Fruit fly (Drosophila melanogaster) whole organism, embryonic: ENCODE measurements around the gene Lon.

ENCODE experiments used
- B-H1 ChIP-seq: fragments of 200-800 bp; sonication (Bioruptor generic); IDR thresholded peaks from 3 replicates; pipeline ENCODE4 v1.3.6; 2022; ENCODE audit warnings: missing biosample characterization, missing genetic modification characterization
- B-H2 ChIP-seq: fragments of 200-800 bp; sonication (Bioruptor generic); optimal IDR thresholded peaks from 2 replicates; lab custom pipeline; 2018; ENCODE audit warnings: missing biosample characterization, mild to moderate bottlenecking, missing genetic modification characterization
- CG12659 ChIP-seq: fragments of 200-800 bp; sonication (Bioruptor generic); optimal IDR thresholded peaks from 3 replicates; lab custom pipeline; 2017; ENCODE audit warnings: mild to moderate bottlenecking, missing biosample characterization, missing genetic modification reagents, missing genetic modification characterization
- CG12744 ChIP-seq: fragments of 200-800 bp; sonication (Bioruptor generic); optimal IDR thresholded peaks from 2 replicates; lab custom pipeline; 2016; ENCODE audit warnings: missing biosample characterization, missing genetic modification characterization
- CG14965 ChIP-seq: fragments of 200-800 bp; sonication (Bioruptor generic); optimal IDR thresholded peaks from 2 replicates; lab custom pipeline; 2016; ENCODE audit warnings: missing biosample characterization, missing genetic modification characterization, borderline replicate concordance
- CG15601 ChIP-seq: fragments of 200-800 bp; sonication (Bioruptor generic); optimal IDR thresholded peaks from 3 replicates; lab custom pipeline; 2019; ENCODE audit warnings: missing biosample characterization, mild to moderate bottlenecking, missing genetic modification characterization, moderate library complexity
- CG15696 ChIP-seq: fragments of 200-800 bp; sonication (Bioruptor generic); optimal IDR thresholded peaks from 2 replicates; lab custom pipeline; 2019; ENCODE audit warnings: missing biosample characterization, mild to moderate bottlenecking, missing genetic modification characterization, moderate library complexity
- CG17328 ChIP-seq: fragments of 200-800 bp; sonication (Bioruptor generic); IDR thresholded peaks from 2 replicates; pipeline ENCODE4 v1.3.6; 2022; ENCODE audit warnings: missing biosample characterization, missing genetic modification characterization
- CG17361 ChIP-seq: fragments of 200-800 bp; sonication (Bioruptor generic); IDR thresholded peaks from 3 replicates; pipeline ENCODE4 v1.3.6; 2022; ENCODE audit warnings: missing biosample characterization, missing genetic modification characterization
- CG17802 ChIP-seq: fragments of 200-800 bp; sonication (Bioruptor generic); optimal IDR thresholded peaks from 2 replicates; lab custom pipeline; 2018; ENCODE audit warnings: missing biosample characterization, mild to moderate bottlenecking, missing genetic modification characterization, moderate library complexity
- CG17829 ChIP-seq: fragments of 200-800 bp; optimal IDR thresholded peaks from 2 replicates; lab custom pipeline; 2019; ENCODE audit warnings: missing biosample characterization, mild to moderate bottlenecking, missing genetic modification characterization, moderate library complexity
- CG18764 ChIP-seq: fragments of 200-800 bp; sonication (Bioruptor generic); optimal IDR thresholded peaks from 3 replicates; lab custom pipeline; 2016; ENCODE audit warnings: missing biosample characterization, missing genetic modification characterization
- CG2120 ChIP-seq: fragments of 200-800 bp; sonication (Bioruptor generic); optimal IDR thresholded peaks from 3 replicates; lab custom pipeline; 2016; ENCODE audit warnings: missing biosample characterization, missing genetic modification characterization
- CG30431 ChIP-seq: fragments of 200-800 bp; sonication (Bioruptor generic); optimal IDR thresholded peaks from 2 replicates; lab custom pipeline; 2017; ENCODE audit warnings: missing biosample characterization, missing genetic modification characterization
- CG4282 ChIP-seq: fragments of 200-800 bp; sonication (Bioruptor generic); optimal IDR thresholded peaks from 2 replicates; lab custom pipeline; 2016; ENCODE audit warnings: missing biosample characterization, missing genetic modification characterization
- CG4707 ChIP-seq: fragments of 200-800 bp; sonication (Bioruptor generic); optimal IDR thresholded peaks from 2 replicates; lab custom pipeline; 2018; ENCODE audit warnings: missing biosample characterization, mild to moderate bottlenecking, missing genetic modification characterization, moderate library complexity
- CG4820 ChIP-seq: fragments of 200-800 bp; sonication (Bioruptor generic); optimal IDR thresholded peaks from 3 replicates; lab custom pipeline; 2016; ENCODE audit warnings: missing biosample characterization, missing genetic modification characterization
- CG6683 ChIP-seq: fragments of 200-800 bp; sonication (Bioruptor generic); optimal IDR thresholded peaks from 2 replicates; lab custom pipeline; 2017; ENCODE audit warnings: missing biosample characterization, mild to moderate bottlenecking, missing genetic modification characterization, missing genetic modification reagents
- CG6765 ChIP-seq: fragments of 200-800 bp; sonication (Bioruptor generic); optimal IDR thresholded peaks from 3 replicates; lab custom pipeline; 2017; ENCODE audit warnings: missing biosample characterization, mild to moderate bottlenecking, missing genetic modification characterization
- CG7839 ChIP-seq: fragments of 200-800 bp; sonication (Bioruptor generic); optimal IDR thresholded peaks from 3 replicates; lab custom pipeline; 2018; ENCODE audit warnings: missing biosample characterization, mild to moderate bottlenecking, missing genetic modification characterization, moderate library complexity
- CG8290 ChIP-seq, 3 experiments: fragments of 200-800 bp; sonication (Bioruptor generic); optimal IDR thresholded peaks; 2 replicates each; lab custom pipeline; 2016 to 2019; ENCODE audit warnings: missing biosample characterization in 3 of 3, missing genetic modification characterization in 3 of 3, mild to moderate bottlenecking in 2 of 3, moderate library complexity in 1 of 3
- CG8388 ChIP-seq: fragments of 200-800 bp; sonication (Bioruptor generic); optimal IDR thresholded peaks from 2 replicates; lab custom pipeline; 2019; ENCODE audit warnings: missing biosample characterization, mild to moderate bottlenecking, missing genetic modification characterization, moderate library complexity
- CG8924 ChIP-seq: fragments of 200-800 bp; optimal IDR thresholded peaks from 3 replicates; lab custom pipeline; 2019; ENCODE audit warnings: missing biosample characterization, mild to moderate bottlenecking, missing genetic modification characterization, moderate library complexity
- CG9437 ChIP-seq: fragments of 200-800 bp; sonication (Bioruptor generic); optimal IDR thresholded peaks from 2 replicates; lab custom pipeline; 2018; ENCODE audit warnings: missing biosample characterization, mild to moderate bottlenecking, missing genetic modification characterization
- CG9932 ChIP-seq: fragments of 200-800 bp; sonication (Bioruptor generic); IDR thresholded peaks from 2 replicates; pipeline ENCODE4 v1.3.6; 2022; ENCODE audit warnings: missing biosample characterization, missing genetic modification characterization
- Camta ChIP-seq: fragments of 200-800 bp; sonication (Bioruptor generic); optimal IDR thresholded peaks from 2 replicates; lab custom pipeline; 2016; ENCODE audit warnings: missing biosample characterization, missing genetic modification characterization
- Dll ChIP-seq: fragments of 200-800 bp; sonication (Bioruptor generic); IDR thresholded peaks from 4 replicates; pipeline ENCODE4 v1.3.6; 2022; ENCODE audit warnings: missing biosample characterization, missing genetic modification characterization; ENCODE audit not compliant: partially characterized antibody
- Hmx ChIP-seq: fragments of 200-800 bp; sonication (Bioruptor generic); optimal IDR thresholded peaks from 2 replicates; lab custom pipeline; 2016; ENCODE audit warnings: missing biosample characterization, missing genetic modification characterization
- Med ChIP-seq: fragments of 200-800 bp; sonication (Bioruptor generic); peaks from one replicate; lab custom pipeline; 2016; ENCODE audit warnings: missing biosample characterization, missing genetic modification characterization, mild to moderate bottlenecking, inconsistent platforms, moderate library complexity
- Mrtf ChIP-seq: fragments of 200-800 bp; sonication (Bioruptor generic); IDR thresholded peaks from 3 replicates; pipeline ENCODE4 v1.3.6; 2022; ENCODE audit warnings: missing biosample characterization, missing genetic modification characterization
- Neu2 ChIP-seq: fragments of 200-800 bp; sonication (Bioruptor generic); optimal IDR thresholded peaks from 3 replicates; lab custom pipeline; 2016; ENCODE audit warnings: missing biosample characterization, missing genetic modification characterization, borderline replicate concordance
- Nf-YB ChIP-seq: fragments of 200-800 bp; sonication (Bioruptor generic); optimal IDR thresholded peaks from 3 replicates; lab custom pipeline; 2019; ENCODE audit warnings: missing biosample characterization, mild to moderate bottlenecking, missing genetic modification characterization, moderate library complexity
- NfI ChIP-seq: fragments of 200-800 bp; sonication (Bioruptor generic); optimal IDR thresholded peaks from 3 replicates; lab custom pipeline; 2018; ENCODE audit warnings: missing biosample characterization, mild to moderate bottlenecking, missing genetic modification characterization, moderate library complexity
- Sin3A ChIP-seq: fragments of >200 bp; optimal IDR thresholded peaks from 2 replicates; lab custom pipeline; 2018
- Ssrp ChIP-seq: fragments of 200-800 bp; sonication (Bioruptor generic); optimal IDR thresholded peaks from 2 replicates; lab custom pipeline; 2018; ENCODE audit warnings: missing biosample characterization, mild to moderate bottlenecking, missing genetic modification characterization, moderate library complexity
- ash1 ChIP-seq: fragments of 200-800 bp; sonication (Bioruptor generic); optimal IDR thresholded peaks from 2 replicates; lab custom pipeline; 2018; ENCODE audit warnings: missing biosample characterization, mild to moderate bottlenecking, missing genetic modification characterization
- ato ChIP-seq: fragments of 200-800 bp; sonication (Bioruptor generic); IDR thresholded peaks from 2 replicates; pipeline ENCODE4 v1.3.6; 2022; ENCODE audit warnings: missing biosample characterization, missing genetic modification characterization; ENCODE audit not compliant: partially characterized antibody
- chif ChIP-seq, 2 experiments: fragments of 200-800 bp; sonication (Bioruptor generic); optimal IDR thresholded peaks; 3 replicates each; lab custom pipeline; 2016; ENCODE audit warnings: missing biosample characterization in 2 of 2, missing genetic modification characterization in 2 of 2
- dysf ChIP-seq: fragments of 200-800 bp; sonication (Bioruptor generic); IDR thresholded peaks from 3 replicates; pipeline ENCODE4 v1.3.6; 2022; ENCODE audit warnings: missing biosample characterization, missing genetic modification characterization
- gsb ChIP-seq: fragments of 200-800 bp; sonication (Bioruptor generic); IDR thresholded peaks from 2 replicates; pipeline ENCODE4 v1.3.6; 2022; ENCODE audit warnings: missing biosample characterization, missing genetic modification characterization
- ham ChIP-seq: fragments of 200-800 bp; sonication (Bioruptor generic); IDR thresholded peaks from 2 replicates; pipeline ENCODE4 v1.3.6; 2022; ENCODE audit warnings: missing biosample characterization, missing genetic modification characterization
- lola ChIP-seq, 3 experiments: fragments of >200 bp in 2 of 3; fragments of 200-800 bp in 1 of 3; sonication (Bioruptor generic) in 1 of 3; optimal IDR thresholded peaks; 2 replicates each; lab custom pipeline; 2017 to 2019; ENCODE audit warnings: missing biosample characterization in 3 of 3, missing genetic modification characterization in 3 of 3, mild to moderate bottlenecking in 1 of 3, moderate library complexity in 1 of 3
- maf-S ChIP-seq: fragments of 200-800 bp; sonication (Bioruptor generic); optimal IDR thresholded peaks from 2 replicates; lab custom pipeline; 2016; ENCODE audit warnings: missing biosample characterization, missing genetic modification characterization
- nau ChIP-seq: fragments of 200-800 bp; sonication (Bioruptor generic); optimal IDR thresholded peaks from 3 replicates; lab custom pipeline; 2017; ENCODE audit warnings: missing biosample characterization, mild to moderate bottlenecking, missing genetic modification characterization, missing genetic modification reagents
- peb ChIP-seq: fragments of 200-800 bp; sonication (Bioruptor generic); IDR thresholded peaks from 2 replicates; pipeline ENCODE4 v1.3.6; 2022; ENCODE audit warnings: missing biosample characterization, missing genetic modification characterization
- pita ChIP-seq: fragments of 200-800 bp; sonication (Bioruptor generic); optimal IDR thresholded peaks from 2 replicates; lab custom pipeline; 2017; ENCODE audit warnings: missing biosample characterization, mild to moderate bottlenecking, missing genetic modification characterization
- seq ChIP-seq: fragments of 200-800 bp; sonication (Bioruptor generic); IDR thresholded peaks from 2 replicates; pipeline ENCODE4 v1.3.6; 2022; ENCODE audit warnings: missing biosample characterization, missing genetic modification characterization
- toy ChIP-seq: fragments of 200-800 bp; sonication (Bioruptor generic); IDR thresholded peaks from 2 replicates; pipeline ENCODE4 v1.3.6; 2022; ENCODE audit warnings: missing biosample characterization, missing genetic modification characterization
- zfh1 ChIP-seq: fragments of 200-800 bp; sonication (Bioruptor generic); IDR thresholded peaks from 3 replicates; pipeline ENCODE4 v1.3.6; 2022; ENCODE audit warnings: missing biosample characterization, missing genetic modification characterization

Lon gene

DNA sequence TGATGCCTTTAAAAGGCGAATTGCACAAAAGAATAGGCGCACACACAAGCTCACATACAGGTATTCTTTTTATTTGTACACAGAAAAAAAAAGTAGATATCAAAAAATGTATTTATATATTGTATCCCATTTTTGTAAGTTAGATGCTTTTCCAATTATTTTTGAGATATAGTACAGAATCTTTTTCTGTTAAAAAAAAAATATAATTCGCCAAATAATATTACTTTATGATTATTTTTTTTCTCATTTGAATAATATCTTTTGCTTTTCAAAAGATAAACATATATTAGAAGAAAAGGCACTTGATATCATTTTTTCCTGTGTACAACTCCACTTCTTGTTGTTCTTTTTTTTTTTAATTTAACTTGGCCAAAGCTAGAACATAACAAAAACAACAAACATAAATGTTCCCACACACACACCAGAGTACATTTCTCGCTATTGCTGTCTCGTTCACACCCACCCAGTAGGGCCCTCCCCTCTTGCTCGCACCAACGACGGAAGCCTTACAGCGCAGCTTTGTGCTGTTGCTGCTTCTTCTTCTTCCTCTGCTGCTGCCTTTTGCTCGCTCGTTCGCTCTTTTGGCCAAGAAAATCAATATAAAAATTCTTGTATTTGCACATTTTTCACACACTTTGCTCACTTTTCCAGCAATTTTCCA, 22.9 kb upstream of the Lon start (continued):
- peak; percentile 96 for TF ChIP-seq CG17361
- TF ChIP-seq CG12744 (GFP tag; lab: Kevin White, UChicago) = no peak
- no peak for TF ChIP-seq NfI (GFP tag; lab: Kevin White, UChicago)
- TF ChIP-seq CG9932 (GFP tag; lab: Robert Waterston, UW) = peak; percentile 79
- TF ChIP-seq CG4820 (GFP tag; lab: Kevin White, UChicago) = peak; percentile 56
- TF ChIP-seq peb = peak; percentile 35; the same call in 1 of the 2 replicates
- no peak for TF ChIP-seq ham (GFP tag; lab: Robert Waterston, UW)
- peak; percentile 66 for TF ChIP-seq B-H1 (GFP tag; lab: Robert Waterston, UW)
- TF ChIP-seq Nf-YB (GFP tag; lab: Kevin White, UChicago) = peak; percentile 43
- peak; percentile 87; the same call in 2 of the 3 replicates for TF ChIP-seq dysf
- TF ChIP-seq toy (GFP tag; lab: Robert Waterston, UW) = peak; percentile 47; the same call in 1 of the 2 replicates
- peak; percentile 57 for TF ChIP-seq CG6765 (GFP tag; lab: Kevin White, UChicago)
- no peak for TF ChIP-seq maf-S (GFP tag; lab: Kevin White, UChicago)
- TF ChIP-seq zfh1 (GFP tag; lab: Robert Waterston, UW) = no peak
- TF ChIP-seq CG6683 = peak; percentile 66
- TF ChIP-seq pita (GFP tag; lab: Kevin White, UChicago) = no peak
- TF ChIP-seq Hmx (GFP tag; lab: Kevin White, UChicago) = no peak
- TF ChIP-seq CG14965 (GFP tag; lab: Kevin White, UChicago) = no peak
- TF ChIP-seq CG2120 (GFP tag; lab: Kevin White, UChicago) = peak; percentile 64
- TF ChIP-seq CG8290 (GFP tag; optimal IDR thresholded peaks at IDR 0.05; lab: Kevin White, UChicago) = peak; percentile 26
- TF ChIP-seq CG8290 (tag; optimal IDR thresholded peaks at IDR 0.05; lab: Kevin White, UChicago) = peak in 1 of 2 experiments; percentile 16
- no peak for TF ChIP-seq CG4282 (GFP tag; lab: Kevin White, UChicago)
- peak; percentile 69 for TF ChIP-seq Ssrp (tag; lab: Kevin White, UChicago)
- peak; percentile 84 for TF ChIP-seq CG17829 (tag; lab: Kevin White, UChicago)
- peak; percentile 38 for TF ChIP-seq Camta (GFP tag; lab: Kevin White, UChicago)
- TF ChIP-seq CG9437 (GFP tag; lab: Kevin White, UChicago) = peak; percentile 54
- TF ChIP-seq Dll (GFP tag; lab: Robert Waterston, UW) = no peak
- TF ChIP-seq seq (GFP tag; lab: Robert Waterston, UW) = 0 out of 2 replicates have a peak, but pooled peaks have one; percentile 23
- peak; percentile 43; the same call in 1 of the 3 replicates for TF ChIP-seq Mrtf (GFP tag; lab: Robert Waterston, UW)
- TF ChIP-seq CG12659 (GFP tag; lab: Kevin White, UChicago) = peak; percentile 31
- no peak for TF ChIP-seq CG17802
- TF ChIP-seq lola (GFP tag; optimal IDR thresholded peaks at IDR 0.05; lab: Kevin White, UChicago) = peak in 2 of 3 experiments; percentile 17 to 73
- TF ChIP-seq CG8388 (GFP tag; lab: Kevin White, UChicago) = peak; percentile 78
- TF ChIP-seq CG15696 = peak; percentile 64
- TF ChIP-seq gsb (GFP tag; lab: Robert Waterston, UW) = no peak
- no peak for TF ChIP-seq ash1 (GFP tag; lab: Kevin White, UChicago)
- TF ChIP-seq CG17328 (GFP tag; lab: Robert Waterston, UW) = peak; percentile 43; the same call in 1 of the 2 replicates
- TF ChIP-seq Neu2 (GFP tag; lab: Kevin White, UChicago) = no peak
- peak; percentile 91 for TF ChIP-seq CG7839
- TF ChIP-seq nau (GFP tag; lab: Kevin White, UChicago) = no peak
- peak; percentile 61 for TF ChIP-seq CG18764
- TF ChIP-seq CG15601 = peak; percentile 52
- TF ChIP-seq Sin3A (lab: Kevin White, UChicago) = no peak
- TF ChIP-seq B-H2 (GFP tag; lab: Kevin White, UChicago) = no peak
- no peak for TF ChIP-seq ato
- TF ChIP-seq CG30431 (GFP tag; lab: Kevin White, UChicago) = no peak
- peak; percentile 60 for TF ChIP-seq CG8924
- peak; percentile 81 for TF ChIP-seq Med (GFP tag; lab: Kevin White, UChicago)
- TF ChIP-seq CG4707 (GFP tag; lab: Kevin White, UChicago) = no peak
- TF ChIP-seq chif (GFP tag; optimal IDR thresholded peaks at IDR 0.05; lab: Kevin White, UChicago) = peak in 1 of 2 experiments; percentile 21
